Fruit fly (Drosophila melanogaster): ENCODE data around the gene wol.

wol gene

dm6 chr2L:8339751-8340349 lies 37.1 kb upstream of the wol start:
- TF ChIP-seq hkb (optimal IDR thresholded peaks at IDR 0.05) (no peak), hkb (GFP tag; IDR thresholded peaks at IDR 0.05) (no peak), sr (GFP tag; IDR thresholded peaks at IDR 0.05) (no peak), CG6272 (GFP tag; IDR thresholded peaks at IDR 0.05) (no peak), CG17359 (tag; optimal IDR thresholded peaks at IDR 0.05) (no peak), CG7839 (tag; optimal IDR thresholded peaks at IDR 0.05) (no peak), Lim3 (GFP tag; IDR thresholded peaks at IDR 0.05) (no peak), CG10321 (GFP tag; IDR thresholded peaks at IDR 0.05) (no peak), insv (GFP tag; optimal IDR thresholded peaks at IDR 0.05) (no peak), CG34224 (GFP tag; IDR thresholded peaks at IDR 0.05; ENCODE audit: partially characterized antibody) (no peak), CG12391 (tag; optimal IDR thresholded peaks at IDR 0.05) (no peak), Taf1 (GFP tag; IDR thresholded peaks at IDR 0.05) (no peak), CG3281 (GFP tag; optimal IDR thresholded peaks at IDR 0.05) (no peak), dysf (GFP tag; IDR thresholded peaks at IDR 0.05) (no peak), dm (GFP tag; optimal IDR thresholded peaks at IDR 0.05) (no peak), Mes4 (GFP tag; optimal IDR thresholded peaks at IDR 0.05) (no peak), gsb-n (tag; optimal IDR thresholded peaks at IDR 0.05) (no peak)

dm6 chr2L:8338039-8338438 lies 35.3 kb upstream of the wol start, which contains the start of gene witty:
Gene witty (plus strand): TSS chr2L:8338287.
- TF ChIP-seq twi (tag; optimal IDR thresholded peaks at IDR 0.05) (no peak), ara (GFP tag; IDR thresholded peaks at IDR 0.05) (no peak), CG30020 (tag; optimal IDR thresholded peaks at IDR 0.05) (no peak), scrt (GFP tag; optimal IDR thresholded peaks at IDR 0.05) (no peak), CG16779 (GFP tag; IDR thresholded peaks at IDR 0.05) (0 out of 2 replicates have a peak, but pooled peaks have one; percentile 19), Deaf1 (tag; optimal IDR thresholded peaks at IDR 0.05) (peak; percentile 93), CG13894 (tag; optimal IDR thresholded peaks at IDR 0.05) (peak; percentile 38), Fer3 (tag; optimal IDR thresholded peaks at IDR 0.05) (no peak), run (tag; optimal IDR thresholded peaks at IDR 0.05) (no peak), CG8281 (tag; optimal IDR thresholded peaks at IDR 0.05) (no peak), sisA (GFP tag; IDR thresholded peaks at IDR 0.05) (0 out of 2 replicates have a peak, but pooled peaks have one; percentile 9), otp (GFP tag; IDR thresholded peaks at IDR 0.05) (no peak), CG3838 (GFP tag; optimal IDR thresholded peaks at IDR 0.05) (no peak), fd96Cb (tag; optimal IDR thresholded peaks at IDR 0.05) (no peak), chinmo (GFP tag; IDR thresholded peaks at IDR 0.05; ENCODE audit: partially characterized antibody) (no peak), corto (GFP tag; optimal IDR thresholded peaks at IDR 0.05) (no peak), lola (GFP tag; optimal IDR thresholded peaks at IDR 0.05) (no peak), ase (GFP tag; IDR thresholded peaks at IDR 0.05) (no peak), zf30C (GFP tag; optimal IDR thresholded peaks at IDR 0.05) (no peak), Mes4 (GFP tag; optimal IDR thresholded peaks at IDR 0.05) (no peak), NC2β (GFP tag; optimal IDR thresholded peaks at IDR 0.05) (no peak), Dbx (GFP tag; IDR thresholded peaks at IDR 0.05) (no peak)

- TF ChIP-seq ara (GFP tag; IDR thresholded peaks at IDR 0.05) (peak; percentile 14; the same call in 1 of the 2 replicates), Atf6 (GFP tag; IDR thresholded peaks at IDR 0.05) (0 out of 2 replicates have a peak, but pooled peaks have one; percentile 8), Hr39 (optimal IDR thresholded peaks at IDR 0.05) (no peak), MBD-R2 (GFP tag; IDR thresholded peaks at IDR 0.05) (0 out of 2 replicates have a peak, but pooled peaks have one; percentile 34), sens (GFP tag) (peak; percentile 81), prd (optimal IDR thresholded peaks at IDR 0.05) (no peak), prd (GFP tag; IDR thresholded peaks at IDR 0.05) (0 out of 3 replicates have a peak, but pooled peaks have one; percentile 36), CG18011 (GFP tag; optimal IDR thresholded peaks at IDR 0.05) (peak; percentile 96), CG6689 (GFP tag; IDR thresholded peaks at IDR 0.05) (0 out of 2 replicates have a peak, but pooled peaks have one; percentile 18), CG12744 (GFP tag; optimal IDR thresholded peaks at IDR 0.05) (peak; percentile 31), Med (GFP tag) (peak; percentile 70), CG32767 (GFP tag; IDR thresholded peaks at IDR 0.05) (no peak), CG3995 (GFP tag; optimal IDR thresholded peaks at IDR 0.05) (peak; percentile 44), CHES-1-like (GFP tag; optimal IDR thresholded peaks at IDR 0.05) (no peak)
Observed at dm6 chr2L:8334705-8335104, 31.9 kb upstream of the wol start.
